Worm (Caenorhabditis elegans): ENCODE results near the gene Y48A6C.8.

Gene Y48A6C.8

DNA sequence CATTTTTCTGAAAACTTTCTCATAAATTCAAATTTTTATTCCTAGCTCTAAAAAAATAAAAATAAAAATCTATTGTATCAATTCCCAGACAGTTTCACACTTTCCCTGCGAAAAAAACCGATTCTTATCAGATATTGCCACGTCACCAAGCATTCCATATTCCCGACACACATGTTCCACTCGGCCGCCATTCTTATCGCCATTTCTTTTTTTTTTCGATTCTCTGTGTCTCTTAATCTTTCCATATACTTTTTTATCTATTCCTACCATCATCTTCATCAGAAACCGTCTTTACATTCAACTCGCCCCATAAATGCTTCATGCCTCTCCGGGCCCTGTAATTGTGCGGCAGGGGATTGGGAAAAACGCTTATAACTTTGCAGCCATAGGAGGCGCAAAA, 40.0 kb downstream of the Y48A6C.8 start:
- TF ChIP-seq elt-2 (tag; optimal IDR thresholded peaks at IDR 0.05) = peak; percentile 52
- TF ChIP-seq hlh-6 (tag; optimal IDR thresholded peaks at IDR 0.05) = no peak

DNA sequence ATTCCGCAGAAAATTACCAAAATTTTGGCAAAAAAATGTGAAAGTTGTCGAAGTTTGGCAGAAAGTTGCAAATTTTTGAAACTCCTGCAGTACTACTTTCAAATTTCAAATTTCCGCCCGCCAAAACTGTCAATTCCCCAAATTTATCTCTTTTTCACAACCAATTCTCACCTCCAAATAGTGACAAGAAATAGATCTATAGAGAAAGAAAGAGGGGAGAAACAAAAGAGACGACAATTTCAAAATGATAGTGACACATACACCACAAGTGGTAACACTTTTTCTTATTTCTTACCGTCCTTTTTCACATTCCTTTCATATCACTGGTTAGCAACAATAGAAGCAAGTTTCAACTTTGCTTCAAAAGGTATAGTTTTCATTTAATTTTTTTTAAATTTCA, 43.4 kb downstream of the Y48A6C.8 start:
- TF ChIP-seq ahr-1 (tag; optimal IDR thresholded peaks at IDR 0.05) = no peak
- no peak for TF ChIP-seq ceh-6 (GFP tag; optimal IDR thresholded peaks at IDR 0.05)
- no peak for TF ChIP-seq ceh-24 (tag; optimal IDR thresholded peaks at IDR 0.05)
- TF ChIP-seq nfya-1 (tag; optimal IDR thresholded peaks at IDR 0.05) = no peak
- TF ChIP-seq C38D4.7 (GFP tag; optimal IDR thresholded peaks at IDR 0.05) = no peak
- no peak for TF ChIP-seq unc-86 (tag; optimal IDR thresholded peaks at IDR 0.05)
- no peak for TF ChIP-seq ceh-22 (tag; optimal IDR thresholded peaks at IDR 0.05)
- no peak for TF ChIP-seq hlh-6 (tag; optimal IDR thresholded peaks at IDR 0.05)

DNA sequence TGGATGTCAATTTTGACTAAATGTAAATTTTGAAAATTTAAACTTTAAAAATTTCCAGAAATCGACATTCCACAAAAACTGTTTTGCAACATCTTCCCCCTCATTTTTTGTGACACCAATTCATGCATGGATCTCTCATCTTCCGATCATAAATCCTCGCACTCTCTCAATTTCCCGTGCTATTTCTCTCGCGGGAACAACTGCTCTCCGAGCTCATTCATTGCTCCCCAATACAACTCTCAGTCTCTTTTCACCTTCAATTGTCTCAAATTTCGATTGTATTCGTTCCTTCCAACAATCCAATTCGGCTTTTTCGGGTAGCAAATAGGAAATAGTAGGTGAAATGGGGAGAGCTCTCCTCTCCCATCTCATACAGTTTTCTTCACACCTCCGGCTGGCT, 44.8 kb downstream of the Y48A6C.8 start:
- TF ChIP-seq unc-55 (GFP tag; optimal IDR thresholded peaks at IDR 0.05) = no peak
- no peak for TF ChIP-seq hlh-13 (GFP tag; optimal IDR thresholded peaks at IDR 0.05)
- peak; percentile 42 for TF ChIP-seq ceh-34 (tag; optimal IDR thresholded peaks at IDR 0.05)
- no peak for TF ChIP-seq pax-1 (tag; optimal IDR thresholded peaks at IDR 0.05)
- TF ChIP-seq unc-42 (tag; optimal IDR thresholded peaks at IDR 0.05) = no peak
- no peak for TF ChIP-seq ceh-22 (tag; optimal IDR thresholded peaks at IDR 0.05)
- no peak for TF ChIP-seq fkh-10 (GFP tag; optimal IDR thresholded peaks at IDR 0.05)
- TF ChIP-seq nhr-232 (tag; optimal IDR thresholded peaks at IDR 0.05) = no peak
- TF ChIP-seq hlh-15 (tag; optimal IDR thresholded peaks at IDR 0.05) = no peak
- no peak for TF ChIP-seq ceh-19 (GFP tag; optimal IDR thresholded peaks at IDR 0.05)
- TF ChIP-seq T23F11.4 (GFP tag; optimal IDR thresholded peaks at IDR 0.05) = no peak
- no peak for TF ChIP-seq npax-4 (tag; optimal IDR thresholded peaks at IDR 0.05)
- TF ChIP-seq ceh-18 (tag; optimal IDR thresholded peaks at IDR 0.05) = peak; percentile 18
- no peak for TF ChIP-seq hlh-8 (tag; optimal IDR thresholded peaks at IDR 0.05)
- no peak for TF ChIP-seq ets-4 (tag; optimal IDR thresholded peaks at IDR 0.05)
- TF ChIP-seq rnt-1 (tag; optimal IDR thresholded peaks at IDR 0.05) = no peak
- no peak for TF ChIP-seq C08G9.2 (tag; optimal IDR thresholded peaks at IDR 0.05)

DNA sequence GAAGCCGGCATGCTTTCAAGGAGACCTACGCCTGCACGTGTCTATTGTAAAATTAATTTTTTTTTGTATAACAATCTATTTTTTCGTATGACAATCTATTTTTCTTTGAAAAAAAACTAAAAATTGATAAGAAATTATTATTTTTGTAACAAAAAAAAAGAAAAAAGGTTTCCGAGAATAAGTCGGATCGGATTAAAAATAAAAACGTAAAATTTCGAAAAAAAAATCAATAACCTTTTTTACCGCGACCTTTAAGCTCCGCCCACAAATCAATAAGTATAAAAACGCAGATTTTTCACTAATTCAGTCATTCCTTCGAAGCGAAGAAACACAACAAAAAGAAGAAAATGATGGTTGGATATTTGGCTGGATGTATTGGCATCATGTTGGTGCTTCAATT, 48.0 kb downstream of the Y48A6C.8 start, which contains the start of gene W09D6.4:
W09D6.4 (plus strand) TSS at position 301 of the 400 bp plus-strand sequence.
- no peak for TF ChIP-seq eyg-1 (tag; optimal IDR thresholded peaks at IDR 0.05)
- no peak for TF ChIP-seq odd-2 (tag; optimal IDR thresholded peaks at IDR 0.05)
- no peak for TF ChIP-seq K09A11.1 (tag; optimal IDR thresholded peaks at IDR 0.05; ENCODE audit: insufficient read depth)
- TF ChIP-seq syd-9 (tag; optimal IDR thresholded peaks at IDR 0.05) = no peak
- no peak for TF ChIP-seq unc-55 (GFP tag; optimal IDR thresholded peaks at IDR 0.05)
- TF ChIP-seq fax-1 (tag; optimal IDR thresholded peaks at IDR 0.05) = no peak
- TF ChIP-seq ceh-2 (tag; optimal IDR thresholded peaks at IDR 0.05) = no peak
- TF ChIP-seq rnt-1 (tag; optimal IDR thresholded peaks at IDR 0.05) = no peak

DNA sequence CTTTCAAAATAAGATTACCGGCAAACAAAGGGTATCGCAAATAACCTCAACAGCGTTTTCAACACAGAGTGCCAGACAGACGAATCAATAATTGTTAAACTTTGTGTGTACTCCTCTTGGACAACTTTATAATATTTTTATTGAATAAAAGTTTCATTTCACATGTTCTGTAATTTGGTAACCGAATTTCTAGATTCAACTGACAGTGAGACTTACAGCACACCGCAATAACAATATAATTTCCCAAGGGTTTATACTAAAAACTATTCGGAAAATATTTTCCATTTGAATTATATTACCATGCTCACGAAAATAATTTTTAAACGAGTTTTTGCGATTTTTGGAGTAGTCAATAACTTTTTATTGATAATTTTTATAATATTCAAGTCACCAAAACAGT, 50.0 kb downstream of the Y48A6C.8 start, which contains the start of gene str-246:
str-246 (plus strand) TSS at position 301 of the 400 bp plus-strand sequence.
- TF ChIP-seq tbx-7 (tag; optimal IDR thresholded peaks at IDR 0.05) = no peak
- TF ChIP-seq che-1 (tag; optimal IDR thresholded peaks at IDR 0.05) = no peak
- no peak for TF ChIP-seq K02D7.2 (tag; optimal IDR thresholded peaks at IDR 0.05)
- no peak for TF ChIP-seq ttx-3 (tag; optimal IDR thresholded peaks at IDR 0.05)
- TF ChIP-seq sdc-2 (tag; optimal IDR thresholded peaks at IDR 0.05) = no peak
- TF ChIP-seq ceh-19 (GFP tag; optimal IDR thresholded peaks at IDR 0.05) = no peak
- TF ChIP-seq Y22D7AL.16 (tag; optimal IDR thresholded peaks at IDR 0.05) = no peak
- no peak for TF ChIP-seq K09A11.1 (tag; optimal IDR thresholded peaks at IDR 0.05; ENCODE audit: insufficient read depth)
- no peak for TF ChIP-seq ceh-22 (tag; optimal IDR thresholded peaks at IDR 0.05)
- no peak for TF ChIP-seq gmeb-2 (tag; optimal IDR thresholded peaks at IDR 0.05)
- no peak for TF ChIP-seq ceh-34 (tag; optimal IDR thresholded peaks at IDR 0.05)
- no peak for TF ChIP-seq unc-55 (GFP tag; optimal IDR thresholded peaks at IDR 0.05)
- TF ChIP-seq ceh-6 (GFP tag; optimal IDR thresholded peaks at IDR 0.05) = no peak
- TF ChIP-seq T23F11.4 (GFP tag; optimal IDR thresholded peaks at IDR 0.05) = no peak
- no peak for TF ChIP-seq ceh-45 (GFP tag; IDR thresholded peaks at IDR 0.05)
- TF ChIP-seq hlh-15 (tag; optimal IDR thresholded peaks at IDR 0.05) = no peak
- no peak for TF ChIP-seq zip-5 (tag; optimal IDR thresholded peaks at IDR 0.05)
